Worm (Caenorhabditis elegans): ENCODE results near the gene col-42.

The col-42 gene

ce11 chrV:18650043-18650442 lies 11.8 kb downstream of the col-42 start, which contains the start of gene egas-2:
TSS of gene egas-2 (plus strand) at chrV:18650343.
- TF ChIP-seq nhr-12 (tag; optimal IDR thresholded peaks at IDR 0.05): no peak
- TF ChIP-seq mdl-1 (tag; optimal IDR thresholded peaks at IDR 0.05): no peak
- no peak for TF ChIP-seq fos-1 (tag; optimal IDR thresholded peaks at IDR 0.05)
- no peak for TF ChIP-seq skn-1 (tag; optimal IDR thresholded peaks at IDR 0.05)
- no peak for TF ChIP-seq pqm-1 (tag; optimal IDR thresholded peaks at IDR 0.05)
- TF ChIP-seq snpc-4 (tag; optimal IDR thresholded peaks at IDR 0.05): no peak
- no peak for TF ChIP-seq fkh-10 (GFP tag; optimal IDR thresholded peaks at IDR 0.05)

DNA sequence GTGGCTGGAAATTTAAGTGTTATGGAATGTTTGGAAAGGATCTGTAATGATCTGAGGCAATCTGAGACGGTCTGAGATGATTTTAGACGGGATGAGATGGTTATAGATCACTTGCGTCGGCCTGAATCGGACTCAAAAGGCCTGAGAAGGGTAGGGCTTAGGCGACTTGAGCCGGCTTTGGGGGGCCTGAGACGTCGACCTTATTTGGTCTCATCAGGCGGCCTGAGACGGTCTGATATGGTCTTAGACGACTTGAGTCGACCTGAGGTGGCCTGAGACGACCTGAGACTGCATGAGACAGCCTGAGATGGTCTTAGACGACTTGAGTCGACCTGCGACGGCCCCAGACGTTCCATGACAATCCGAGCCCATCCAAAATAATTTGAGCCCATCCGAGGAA lies 18.1 kb downstream of the col-42 start:
- TF ChIP-seq elt-2 (tag; optimal IDR thresholded peaks at IDR 0.05) (no peak), aly-2 (tag; optimal IDR thresholded peaks at IDR 0.05) (no peak), nhr-43 (tag; optimal IDR thresholded peaks at IDR 0.05; ENCODE audit: poor library complexity, severe bottlenecking) (no peak), ztf-4 (tag; optimal IDR thresholded peaks at IDR 0.05) (no peak), pqm-1 (tag; optimal IDR thresholded peaks at IDR 0.05) (no peak), nhr-76 (tag; optimal IDR thresholded peaks at IDR 0.05) (no peak), ceh-9 (tag; optimal IDR thresholded peaks at IDR 0.05) (no peak), R02D3.7 (tag; optimal IDR thresholded peaks at IDR 0.05) (no peak), ceh-28 (tag; optimal IDR thresholded peaks at IDR 0.05) (no peak)

ce11 chrV:18657391-18657790 lies 19.1 kb downstream of the col-42 start:
- TF ChIP-seq pha-4 (tag; optimal IDR thresholded peaks at IDR 0.05) (no peak), nhr-23 (tag; optimal IDR thresholded peaks at IDR 0.05) (no peak), nhr-28 (tag; optimal IDR thresholded peaks at IDR 0.05) (no peak), hmg-11 (tag; optimal IDR thresholded peaks at IDR 0.05) (no peak), jun-1 (tag; optimal IDR thresholded peaks at IDR 0.05) (no peak), nhr-25 (tag; optimal IDR thresholded peaks at IDR 0.05) (no peak), tbx-2 (tag; optimal IDR thresholded peaks at IDR 0.05) (no peak), egl-27 (tag; optimal IDR thresholded peaks at IDR 0.05) (no peak), nhr-77 (tag; optimal IDR thresholded peaks at IDR 0.05) (no peak), lin-39 (tag; optimal IDR thresholded peaks at IDR 0.05) (no peak), unc-39 (tag; optimal IDR thresholded peaks at IDR 0.05) (no peak), nhr-43 (tag; optimal IDR thresholded peaks at IDR 0.05; ENCODE audit: poor library complexity, severe bottlenecking) (no peak), pqm-1 (tag; optimal IDR thresholded peaks at IDR 0.05) (no peak), ztf-11 (tag; optimal IDR thresholded peaks at IDR 0.05) (no peak), ceh-9 (tag; optimal IDR thresholded peaks at IDR 0.05) (no peak), fkh-10 (GFP tag; optimal IDR thresholded peaks at IDR 0.05) (no peak), elt-3 (tag; optimal IDR thresholded peaks at IDR 0.05) (no peak), unc-62 (GFP tag; optimal IDR thresholded peaks at IDR 0.05) (no peak)

ce11 chrV:18658914-18659313 lies 20.6 kb downstream of the col-42 start:
- TF ChIP-seq R02D3.7 (tag; optimal IDR thresholded peaks at IDR 0.05) (no peak), ceh-82 (tag; optimal IDR thresholded peaks at IDR 0.05) (no peak), ZK546.5 (tag; optimal IDR thresholded peaks at IDR 0.05) (no peak), ceh-16 (tag; optimal IDR thresholded peaks at IDR 0.05) (no peak), ceh-28 (tag; optimal IDR thresholded peaks at IDR 0.05) (no peak), daf-12 (tag; optimal IDR thresholded peaks at IDR 0.05) (no peak), nfya-1 (tag; optimal IDR thresholded peaks at IDR 0.05; ENCODE audit: insufficient read depth) (no peak), fkh-2 (tag; optimal IDR thresholded peaks at IDR 0.05) (no peak), fkh-10 (GFP tag; optimal IDR thresholded peaks at IDR 0.05) (no peak), fos-1 (tag; optimal IDR thresholded peaks at IDR 0.05) (no peak), pqm-1 (tag; optimal IDR thresholded peaks at IDR 0.05) (no peak), unc-62 (GFP tag; optimal IDR thresholded peaks at IDR 0.05) (no peak), nhr-23 (tag; optimal IDR thresholded peaks at IDR 0.05) (no peak), ceh-9 (tag; optimal IDR thresholded peaks at IDR 0.05) (no peak), ztf-11 (tag; optimal IDR thresholded peaks at IDR 0.05) (no peak), lin-15B (tag; optimal IDR thresholded peaks at IDR 0.05) (no peak), nhr-12 (tag; optimal IDR thresholded peaks at IDR 0.05) (no peak), nhr-43 (tag; optimal IDR thresholded peaks at IDR 0.05; ENCODE audit: poor library complexity, severe bottlenecking) (no peak)

ce11 chrV:18662333-18662732 lies 24.0 kb downstream of the col-42 start:
- TF ChIP-seq R02D3.7 (tag; optimal IDR thresholded peaks at IDR 0.05): no peak
- TF ChIP-seq elt-2 (tag; optimal IDR thresholded peaks at IDR 0.05): no peak
- TF ChIP-seq lin-39 (tag; optimal IDR thresholded peaks at IDR 0.05): no peak
- TF ChIP-seq mdl-1 (tag; optimal IDR thresholded peaks at IDR 0.05): no peak
- no peak for TF ChIP-seq ceh-9 (tag; optimal IDR thresholded peaks at IDR 0.05)
- TF ChIP-seq fkh-2 (tag; optimal IDR thresholded peaks at IDR 0.05): no peak
- TF ChIP-seq nhr-67 (tag; optimal IDR thresholded peaks at IDR 0.05): no peak
- no peak for TF ChIP-seq daf-12 (tag; optimal IDR thresholded peaks at IDR 0.05)
- TF ChIP-seq lsy-12 (tag; optimal IDR thresholded peaks at IDR 0.05): no peak
- TF ChIP-seq nhr-23 (tag; optimal IDR thresholded peaks at IDR 0.05): no peak
- TF ChIP-seq skn-1 (tag; optimal IDR thresholded peaks at IDR 0.05): no peak
- TF ChIP-seq nfya-1 (tag; optimal IDR thresholded peaks at IDR 0.05; ENCODE audit: insufficient read depth): no peak
- TF ChIP-seq hmg-11 (tag; optimal IDR thresholded peaks at IDR 0.05): no peak
- TF ChIP-seq pqm-1 (tag; optimal IDR thresholded peaks at IDR 0.05): no peak
